Fruit fly (Drosophila melanogaster): Measurements from ENCODE around the gene esc.

DNA sequence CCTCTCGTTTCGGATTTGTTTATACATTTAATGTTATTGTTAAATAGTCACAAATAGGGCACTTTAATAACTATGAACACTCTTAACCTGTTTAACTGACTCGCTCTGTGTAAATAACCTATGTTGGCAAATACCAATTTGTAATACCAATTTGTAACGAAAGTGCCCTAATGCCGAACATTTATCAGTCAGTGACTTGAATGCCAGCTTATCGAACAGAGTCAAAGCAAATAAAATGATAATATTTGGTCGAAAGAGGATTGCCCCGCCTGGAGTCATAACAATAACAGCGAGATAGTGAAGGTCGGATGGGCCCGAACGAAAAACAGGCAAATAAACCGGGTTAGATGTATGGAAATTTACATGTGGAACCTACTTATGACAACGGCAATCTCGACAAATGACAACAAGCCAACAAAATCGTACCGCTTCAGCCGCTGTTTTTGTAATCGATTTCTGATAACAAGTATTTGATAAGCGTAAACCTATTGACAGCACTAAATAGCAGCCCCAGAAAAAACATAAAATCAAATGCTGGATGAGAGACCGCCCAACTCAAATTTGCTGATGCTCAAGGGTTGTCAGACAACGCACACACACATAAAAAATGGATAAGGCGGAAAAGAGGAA lies 16.1 kb upstream of the esc start:
- TF ChIP-seq usp (GFP tag; optimal IDR thresholded peaks at IDR 0.05) (no peak), psq (optimal IDR thresholded peaks at IDR 0.05) (no peak), EcR (GFP tag; optimal IDR thresholded peaks at IDR 0.05) (no peak)

Measured in whole organism.